Worm (Caenorhabditis elegans) whole organism, L1 larva: Measurements from ENCODE around the gene twk-39.

Source experiments
- C04F5.9 ChIP-seq: sonication (generic microtip); optimal IDR thresholded peaks from 2 replicates; lab custom pipeline; 2016; ENCODE audit warnings: missing genetic modification characterization, missing compliant biosample characterization
- C16A3.4 ChIP-seq: fragments of 150-350 bp; optimal IDR thresholded peaks from 2 replicates; lab custom pipeline; 2014; ENCODE audit warnings: missing biosample characterization, missing genetic modification characterization
- C34B4.2 ChIP-seq: sonication (generic microtip); optimal IDR thresholded peaks from 2 replicates; lab custom pipeline; 2017; ENCODE audit warnings: mild to moderate bottlenecking, missing genetic modification characterization, missing compliant biosample characterization
- F16B12.6 ChIP-seq: fragments of 150-350 bp; optimal IDR thresholded peaks from 2 replicates; lab custom pipeline; 2014; ENCODE audit warnings: missing biosample characterization, missing genetic modification characterization
- alr-1 ChIP-seq: fragments of 200-800 bp; sonication (Bioruptor generic); optimal IDR thresholded peaks from 2 replicates; lab custom pipeline; 2018; ENCODE audit warnings: borderline replicate concordance, mild to moderate bottlenecking, missing genetic modification characterization, missing compliant biosample characterization
- aly-2 ChIP-seq: fragments of 150-350 bp; optimal IDR thresholded peaks from 2 replicates; lab custom pipeline; 2014; ENCODE audit warnings: missing biosample characterization, missing genetic modification characterization
- ama-1 ChIP-seq: fragments of 150-350 bp; optimal IDR thresholded peaks from 2 replicates; lab custom pipeline; 2014
- blmp-1 ChIP-seq: fragments of 150-350 bp; optimal IDR thresholded peaks from 2 replicates; lab custom pipeline; 2014; ENCODE audit warnings: missing biosample characterization, missing genetic modification characterization
- ceh-63 ChIP-seq: fragments of 200-800 bp; sonication (Bioruptor generic); optimal IDR thresholded peaks from 2 replicates; lab custom pipeline; 2018; ENCODE audit warnings: mild to moderate bottlenecking, missing genetic modification characterization, missing compliant biosample characterization
- ceh-88 ChIP-seq: fragments of 200-800 bp; sonication (Bioruptor generic); IDR thresholded peaks from 2 replicates; pipeline ENCODE4 v1.3.6; 2022; ENCODE audit warnings: missing genetic modification characterization, missing compliant biosample characterization
- ces-1 ChIP-seq: fragments of 150-350 bp; optimal IDR thresholded peaks from 2 replicates; lab custom pipeline; 2014; ENCODE audit warnings: missing biosample characterization, missing genetic modification reagents, missing genetic modification characterization
- dsc-1 ChIP-seq: sonication (generic microtip); optimal IDR thresholded peaks from 2 replicates; lab custom pipeline; 2016; ENCODE audit warnings: mild to moderate bottlenecking, missing genetic modification characterization, missing compliant biosample characterization
- efl-3 ChIP-seq: fragments of 200-800 bp; sonication (Bioruptor generic); optimal IDR thresholded peaks from 2 replicates; lab custom pipeline; 2018; ENCODE audit warnings: mild to moderate bottlenecking, missing genetic modification characterization, missing compliant biosample characterization
- egl-13 ChIP-seq: sonication (generic microtip); optimal IDR thresholded peaks from 2 replicates; lab custom pipeline; 2016; ENCODE audit warnings: missing genotype, missing genetic modification reagents, missing genetic modification characterization, missing compliant biosample characterization
- egl-27 ChIP-seq, 2 experiments: fragments of 150-350 bp in 1 of 2; sonication (generic microtip); optimal IDR thresholded peaks; 3 replicates each; lab custom pipeline; 2017 to 2018; ENCODE audit warnings: missing biosample characterization in 2 of 2, missing genetic modification characterization in 2 of 2, missing genetic modification reagents in 2 of 2
- elt-2 ChIP-seq: sonication (generic microtip); optimal IDR thresholded peaks from 2 replicates; lab custom pipeline; 2016; ENCODE audit warnings: missing genetic modification characterization, mild to moderate bottlenecking, inconsistent platforms, missing compliant biosample characterization, missing genetic modification reagents
- elt-3 ChIP-seq, 6 experiments: fragments of 150-350 bp in 1 of 6; sonication (generic microtip); optimal IDR thresholded peaks; 2 replicates each; lab custom pipeline; 2017 to 2018; ENCODE audit warnings: missing biosample characterization in 6 of 6, missing genetic modification characterization in 6 of 6, inconsistent platforms in 1 of 6
- ets-5 ChIP-seq: fragments of 200-800 bp; sonication (Bioruptor generic); IDR thresholded peaks from 2 replicates; pipeline ENCODE4 v1.3.6; 2022; ENCODE audit warnings: missing genetic modification characterization, missing compliant biosample characterization
- fkh-10 ChIP-seq: sonication (generic microtip); optimal IDR thresholded peaks from 2 replicates; lab custom pipeline; 2017; ENCODE audit warnings: missing biosample characterization, missing genetic modification reagents, missing genetic modification characterization
- fkh-4 ChIP-seq: sonication (generic microtip); optimal IDR thresholded peaks from 2 replicates; lab custom pipeline; 2016; ENCODE audit warnings: missing compliant biosample characterization, missing genetic modification characterization, borderline replicate concordance
- fkh-8 ChIP-seq: sonication (generic microtip); optimal IDR thresholded peaks from 2 replicates; lab custom pipeline; 2016; ENCODE audit warnings: mild to moderate bottlenecking, missing genetic modification characterization, missing compliant biosample characterization
- hlh-17 ChIP-seq: fragments of 200-800 bp; sonication (Bioruptor generic); optimal IDR thresholded peaks from 2 replicates; lab custom pipeline; 2018; ENCODE audit warnings: missing genetic modification characterization, mild to moderate bottlenecking, missing compliant biosample characterization, moderate library complexity, borderline replicate concordance
- hlh-4 ChIP-seq: sonication (generic microtip); optimal IDR thresholded peaks from 2 replicates; lab custom pipeline; 2016; ENCODE audit warnings: mild to moderate bottlenecking, missing genetic modification characterization, missing compliant biosample characterization
- hpl-2 ChIP-seq: fragments of 150-350 bp; optimal IDR thresholded peaks from 2 replicates; lab custom pipeline; 2014; ENCODE audit warnings: missing biosample characterization, missing genetic modification reagents, missing genetic modification characterization
- irx-1 ChIP-seq: sonication (generic microtip); optimal IDR thresholded peaks from 2 replicates; lab custom pipeline; 2016; ENCODE audit warnings: missing genetic modification characterization, missing compliant biosample characterization
- lin-14 ChIP-seq: fragments of 200-800 bp; sonication (Bioruptor generic); optimal IDR thresholded peaks from 2 replicates; lab custom pipeline; 2018; ENCODE audit warnings: mild to moderate bottlenecking, missing genetic modification characterization, moderate library complexity, missing compliant biosample characterization
- lin-15B ChIP-seq: fragments of 150-350 bp; sonication (generic microtip); optimal IDR thresholded peaks from 3 replicates; lab custom pipeline; 2014; ENCODE audit warnings: missing biosample characterization, missing genetic modification characterization
- mab-9 ChIP-seq: fragments of 200-800 bp; sonication (Bioruptor generic); IDR thresholded peaks from 2 replicates; pipeline ENCODE4 v1.3.6; 2022; ENCODE audit warnings: missing genetic modification reagents, missing genetic modification characterization, missing compliant biosample characterization
- mdl-1 ChIP-seq, 2 experiments: fragments of 150-350 bp; optimal IDR thresholded peaks; 2 replicates each; lab custom pipeline; 2014 to 2017; ENCODE audit warnings: missing biosample characterization in 2 of 2, missing genetic modification characterization in 2 of 2, inconsistent platforms in 1 of 2
- mef-2 ChIP-seq: fragments of 150-350 bp; optimal IDR thresholded peaks from 2 replicates; lab custom pipeline; 2014; ENCODE audit warnings: missing biosample characterization, missing genetic modification characterization
- mep-1 ChIP-seq: fragments of 150-350 bp; optimal IDR thresholded peaks from 2 replicates; lab custom pipeline; 2014; ENCODE audit warnings: missing biosample characterization, missing genetic modification characterization
- nhr-11 ChIP-seq: fragments of 150-350 bp; optimal IDR thresholded peaks from 2 replicates; lab custom pipeline; 2014; ENCODE audit warnings: missing biosample characterization, missing genetic modification characterization
- nhr-12 ChIP-seq: sonication (generic microtip); optimal IDR thresholded peaks from 2 replicates; lab custom pipeline; 2017; ENCODE audit warnings: missing biosample characterization, missing genetic modification characterization
- nhr-20 ChIP-seq: sonication (generic microtip); optimal IDR thresholded peaks from 2 replicates; lab custom pipeline; 2016; ENCODE audit warnings: mild to moderate bottlenecking, missing genetic modification characterization, missing compliant biosample characterization
- nhr-28 ChIP-seq: fragments of 150-350 bp; optimal IDR thresholded peaks from 2 replicates; lab custom pipeline; 2014; ENCODE audit warnings: missing biosample characterization, missing genetic modification characterization
- nhr-71 ChIP-seq: sonication (generic microtip); optimal IDR thresholded peaks from 2 replicates; lab custom pipeline; 2016; ENCODE audit warnings: mild to moderate bottlenecking, missing genetic modification characterization, moderate library complexity, missing compliant biosample characterization
- nhr-76 ChIP-seq: sonication (generic microtip); optimal IDR thresholded peaks from 2 replicates; lab custom pipeline; 2017; ENCODE audit warnings: missing biosample characterization, missing genetic modification characterization
- nhr-77 ChIP-seq: fragments of 150-350 bp; optimal IDR thresholded peaks from 2 replicates; lab custom pipeline; 2014; ENCODE audit warnings: missing biosample characterization, missing genetic modification characterization
- nhr-84 ChIP-seq: sonication (generic microtip); optimal IDR thresholded peaks from 2 replicates; lab custom pipeline; 2017; ENCODE audit warnings: missing biosample characterization, missing genetic modification characterization
- pax-3 ChIP-seq: fragments of 200-800 bp; sonication (Bioruptor generic); optimal IDR thresholded peaks from 2 replicates; lab custom pipeline; 2018; ENCODE audit warnings: mild to moderate bottlenecking, missing genetic modification characterization, moderate library complexity, missing compliant biosample characterization
- pqm-1 ChIP-seq: sonication (generic microtip); optimal IDR thresholded peaks from 3 replicates; lab custom pipeline; 2017; ENCODE audit warnings: missing biosample characterization, missing genetic modification characterization
- rnt-1 ChIP-seq: sonication (generic microtip); optimal IDR thresholded peaks from 2 replicates; lab custom pipeline; 2016; ENCODE audit warnings: mild to moderate bottlenecking, missing genetic modification characterization, moderate library complexity, missing compliant biosample characterization
- snpc-4 ChIP-seq: fragments of 150-350 bp; optimal IDR thresholded peaks from 2 replicates; lab custom pipeline; 2014; ENCODE audit warnings: missing biosample characterization, missing genetic modification characterization
- sptf-1 ChIP-seq: fragments of 150-350 bp; optimal IDR thresholded peaks from 2 replicates; lab custom pipeline; 2014; ENCODE audit warnings: missing biosample characterization, missing genetic modification characterization
- sup-37 ChIP-seq: fragments of 200-800 bp; sonication (Bioruptor generic); optimal IDR thresholded peaks from 2 replicates; lab custom pipeline; 2018; ENCODE audit warnings: mild to moderate bottlenecking, missing genetic modification characterization, missing compliant biosample characterization
- swsn-7 ChIP-seq: sonication (generic microtip); optimal IDR thresholded peaks from 2 replicates; lab custom pipeline; 2016; ENCODE audit warnings: missing genetic modification characterization, missing compliant biosample characterization
- tbx-2 ChIP-seq: sonication (generic microtip); optimal IDR thresholded peaks from 2 replicates; lab custom pipeline; 2016; ENCODE audit warnings: missing genetic modification characterization, missing compliant biosample characterization
- tlp-1 ChIP-seq: fragments of 150-350 bp; optimal IDR thresholded peaks from 2 replicates; lab custom pipeline; 2014; ENCODE audit warnings: missing biosample characterization, missing genetic modification characterization
- unc-62 ChIP-seq: fragments of 150-350 bp; optimal IDR thresholded peaks from 2 replicates; lab custom pipeline; 2014; ENCODE audit warnings: missing biosample characterization, missing genetic modification reagents, missing genetic modification characterization
- unc-86 ChIP-seq: sonication (generic microtip); optimal IDR thresholded peaks from 2 replicates; lab custom pipeline; 2016; ENCODE audit warnings: missing genetic modification characterization, missing compliant biosample characterization
- unc-98 ChIP-seq: fragments of 200-800 bp; sonication (Bioruptor generic); IDR thresholded peaks from 2 replicates; pipeline ENCODE4 v1.3.6; 2022; ENCODE audit warnings: missing genetic modification characterization, missing compliant biosample characterization
- ztf-11 ChIP-seq, 2 experiments: sonication (generic microtip); optimal IDR thresholded peaks; 2 replicates each; lab custom pipeline; 2016 to 2017; ENCODE audit warnings: missing genetic modification characterization in 2 of 2, missing biosample characterization in 1 of 2, missing compliant biosample characterization in 1 of 2
- ztf-4 ChIP-seq: fragments of 150-350 bp; optimal IDR thresholded peaks from 2 replicates; lab custom pipeline; 2014; ENCODE audit warnings: missing biosample characterization, missing genetic modification characterization

Gene twk-39

ce11 chrIII:11823260-11823659 is 27.7 kb downstream of the twk-39 start, which contains the start of gene C18D11.3 (continued):
- peak; percentile 60 for TF ChIP-seq unc-86
- peak in 4 of 6 experiments; percentile 23 to 91 (median 54) for TF ChIP-seq elt-3 (tag; optimal IDR thresholded peaks at IDR 0.05; lab: Kevin White, UChicago)
- TF ChIP-seq hpl-2 (GFP tag; lab: Kevin White, UChicago) = no peak
- 0 out of 2 replicates have a peak, but pooled peaks have one; percentile 9 for TF ChIP-seq mab-9 (GFP tag; lab: Robert Waterston, UW)
- TF ChIP-seq mep-1 = peak; percentile 94
- peak; percentile 93 for TF ChIP-seq nhr-20 (tag; lab: Kevin White, UChicago)
- no peak for TF ChIP-seq C34B4.2
- TF ChIP-seq hlh-17 (GFP tag; lab: Kevin White, UChicago) = no peak
- TF ChIP-seq nhr-84 (tag; lab: Kevin White, UChicago) = no peak
- peak; percentile 92 for TF ChIP-seq rnt-1 (tag; lab: Kevin White, UChicago)
- peak; percentile 83 for TF ChIP-seq lin-15B (tag; lab: Kevin White, UChicago)
- TF ChIP-seq irx-1 (tag; lab: Kevin White, UChicago) = peak; percentile 60
- TF ChIP-seq hlh-4 (tag; lab: Kevin White, UChicago) = no peak
- peak; percentile 86 for TF ChIP-seq fkh-8
- no peak for TF ChIP-seq pqm-1 (tag; lab: Kevin White, UChicago)
- TF ChIP-seq sup-37 = no peak
- peak; percentile 100 for TF ChIP-seq F16B12.6
- no peak for TF ChIP-seq sptf-1 (tag; lab: Kevin White, UChicago)
- TF ChIP-seq unc-62 (GFP tag; lab: Kevin White, UChicago) = no peak
- TF ChIP-seq swsn-7 (tag; lab: Kevin White, UChicago) = peak; percentile 75
- TF ChIP-seq pax-3 (tag; lab: Kevin White, UChicago) = peak; percentile 55
- TF ChIP-seq ets-5 (GFP tag; lab: Robert Waterston, UW) = no peak
- TF ChIP-seq ceh-88 (GFP tag; lab: Robert Waterston, UW) = no peak; the same call in 1 of the 2 replicates
- TF ChIP-seq ces-1 (GFP tag; lab: Kevin White, UChicago) = no peak
- TF ChIP-seq nhr-76 (tag; lab: Kevin White, UChicago) = no peak
- no peak for TF ChIP-seq mef-2 (tag; lab: Kevin White, UChicago)
- TF ChIP-seq ztf-4 (tag; lab: Kevin White, UChicago) = peak; percentile 39
- TF ChIP-seq ama-1 (lab: Kevin White, UChicago) = no peak
- peak; percentile 38 for TF ChIP-seq fkh-10 (GFP tag; lab: Kevin White, UChicago)
- TF ChIP-seq ceh-63 = no peak
- TF ChIP-seq efl-3 (GFP tag; lab: Kevin White, UChicago) = no peak
- TF ChIP-seq dsc-1 = peak; percentile 67
- peak in 1 of 2 experiments; percentile 96 for TF ChIP-seq mdl-1 (tag; optimal IDR thresholded peaks at IDR 0.05; lab: Kevin White, UChicago)
- peak; percentile 6; the same call in 1 of the 2 replicates for TF ChIP-seq unc-98 (GFP tag; lab: Robert Waterston, UW)
- TF ChIP-seq ztf-11 (tag; optimal IDR thresholded peaks at IDR 0.05; lab: Kevin White, UChicago) = peak in 1 of 2 experiments; percentile 22
- no peak for TF ChIP-seq nhr-12 (tag; lab: Kevin White, UChicago)
- peak; percentile 57 for TF ChIP-seq C04F5.9 (tag; lab: Kevin White, UChicago)
- peak; percentile 65 for TF ChIP-seq elt-2
- no peak for TF ChIP-seq egl-13 (tag; lab: Kevin White, UChicago)
- peak; percentile 1 to 44 for TF ChIP-seq egl-27 (tag; optimal IDR thresholded peaks at IDR 0.05; lab: Kevin White, UChicago)
- peak; percentile 94 for TF ChIP-seq C16A3.4
- TF ChIP-seq nhr-71 = peak; percentile 92

- TF ChIP-seq tlp-1 (tag; lab: Kevin White, UChicago) (no peak), alr-1 (no peak), aly-2 (tag; lab: Kevin White, UChicago) (no peak), rnt-1 (tag; lab: Kevin White, UChicago) (no peak), ztf-11 (tag; optimal IDR thresholded peaks at IDR 0.05; lab: Kevin White, UChicago) (no peak), ceh-88 (GFP tag; lab: Robert Waterston, UW) (no peak), fkh-4 (tag; lab: Kevin White, UChicago) (no peak), nhr-11 (tag; lab: Kevin White, UChicago) (no peak), nhr-77 (tag; lab: Kevin White, UChicago) (no peak), mef-2 (tag; lab: Kevin White, UChicago) (no peak), mep-1 (no peak), nhr-28 (tag; lab: Kevin White, UChicago) (no peak), tbx-2 (tag; lab: Kevin White, UChicago) (no peak), lin-14 (GFP tag; lab: Kevin White, UChicago) (no peak), blmp-1 (tag; lab: Kevin White, UChicago) (no peak), egl-27 (tag; optimal IDR thresholded peaks at IDR 0.05; lab: Kevin White, UChicago) (no peak), snpc-4 (tag; lab: Kevin White, UChicago) (no peak), pax-3 (tag; lab: Kevin White, UChicago) (no peak)
- TF ChIP-seq, all 84 proteins: peak for 0
These were observed 28.5 kb downstream of the twk-39 start for ce11 chrIII:11824088-11824487.
